Worm (Caenorhabditis elegans) whole organism, L4 larva: ENCODE measurements around the gene tmem-145.

Source experiments
- Y75B8A.6 ChIP-seq: fragments of 200-800 bp; sonication (Bioruptor generic); IDR thresholded peaks from 2 replicates; pipeline ENCODE4 v1.3.6; 2022; ENCODE audit warnings: missing genetic modification reagents, missing genetic modification characterization, missing compliant biosample characterization
- ceh-62 ChIP-seq: sonication (generic microtip); optimal IDR thresholded peaks from 2 replicates; lab custom pipeline; 2017; ENCODE audit warnings: missing biosample characterization, missing genetic modification characterization
- dve-1 ChIP-seq: sonication (generic microtip); optimal IDR thresholded peaks from 2 replicates; lab custom pipeline; 2017; ENCODE audit warnings: antibody characterized with exemption, mild to moderate bottlenecking, missing genetic modification characterization, missing compliant biosample characterization; ENCODE audit not compliant: insufficient read depth
- fos-1 ChIP-seq: fragments of 150-350 bp; optimal IDR thresholded peaks from 2 replicates; lab custom pipeline; 2014; ENCODE audit warnings: missing biosample characterization, missing genetic modification characterization
- gei-8 ChIP-seq: fragments of 200-800 bp; sonication (Bioruptor generic); optimal IDR thresholded peaks from 2 replicates; lab custom pipeline; 2018; ENCODE audit warnings: mild to moderate bottlenecking, missing genetic modification characterization, missing compliant biosample characterization
- lsy-2 ChIP-seq, 2 experiments: fragments of 150-350 bp in 1 of 2; sonication (generic microtip) in 1 of 2; optimal IDR thresholded peaks; 2 replicates each; lab custom pipeline; 2014 to 2017; ENCODE audit warnings: missing biosample characterization in 2 of 2, missing genetic modification characterization in 2 of 2
- mdl-1 ChIP-seq, 2 experiments: fragments of 150-350 bp in 1 of 2; sonication (generic microtip) in 1 of 2; optimal IDR thresholded peaks; 2 replicates each; lab custom pipeline; 2014 to 2017; ENCODE audit warnings: missing biosample characterization in 2 of 2, missing genetic modification characterization in 2 of 2
- nhr-77 ChIP-seq: fragments of 150-350 bp; optimal IDR thresholded peaks from 2 replicates; lab custom pipeline; 2014; ENCODE audit warnings: missing biosample characterization, missing genetic modification characterization
- snpc-4 ChIP-seq: fragments of 150-350 bp; optimal IDR thresholded peaks from 2 replicates; lab custom pipeline; 2014; ENCODE audit warnings: missing biosample characterization, missing genetic modification characterization
- tag-97 ChIP-seq: fragments of 200-800 bp; sonication (Bioruptor generic); IDR thresholded peaks from 2 replicates; pipeline ENCODE4 v1.3.6; 2022; ENCODE audit warnings: missing genetic modification characterization, missing compliant biosample characterization

ce11 chrX:12068250-12068649, 5.4 kb downstream of the tmem-145 start, which contains the start of gene lgc-24:
- TF ChIP-seq tag-97 (GFP tag; lab: Robert Waterston, UW) (no peak), Y75B8A.6 (GFP tag; lab: Robert Waterston, UW) (no peak), nhr-77 (no peak), fos-1 (tag; lab: Kevin White, UChicago) (no peak), mdl-1 (tag; optimal IDR thresholded peaks at IDR 0.05; lab: Kevin White, UChicago) (no peak), gei-8 (GFP tag; lab: Kevin White, UChicago) (no peak), ceh-62 (no peak), snpc-4 (tag; lab: Kevin White, UChicago) (no peak), lsy-2 (tag; optimal IDR thresholded peaks at IDR 0.05; lab: Kevin White, UChicago) (no peak), dve-1 (tag; lab: Kevin White, UChicago) (no peak)
